Fruit fly (Drosophila melanogaster) whole organism, embryonic: ENCODE data around the gene Ubc6.
A peak's percentile ranks its signal among the peaks of the same experiment; 100 is the strongest.

ENCODE experiments used
- Awh ChIP-seq: fragments of 200-800 bp; sonication (Bioruptor generic); IDR thresholded peaks from 2 replicates; pipeline ENCODE4, ENCODE4 v1.3.6; 2022; ENCODE audit warnings: missing biosample characterization, missing genetic modification characterization
- CG10274 ChIP-seq: fragments of 200-800 bp; sonication (Bioruptor generic); optimal IDR thresholded peaks from 3 replicates; lab custom pipeline; 2017; ENCODE audit warnings: missing biosample characterization, mild to moderate bottlenecking, missing genetic modification characterization
- CG10366 ChIP-seq: fragments of 200-800 bp; sonication (Bioruptor generic); IDR thresholded peaks from 2 replicates; pipeline ENCODE4 v1.3.6; 2022; ENCODE audit warnings: missing biosample characterization, missing genetic modification characterization
- CG14667 ChIP-seq: fragments of 200-800 bp; sonication (Bioruptor generic); IDR thresholded peaks from 2 replicates; pipeline ENCODE4 v1.3.6; 2022; ENCODE audit warnings: missing biosample characterization, missing genetic modification characterization
- CG15073 ChIP-seq: fragments of 200-800 bp; sonication (Bioruptor generic); optimal IDR thresholded peaks from 2 replicates; lab custom pipeline; 2016; ENCODE audit warnings: missing biosample characterization, missing genetic modification characterization
- CG15269 ChIP-seq: fragments of 200-800 bp; sonication (Bioruptor generic); optimal IDR thresholded peaks from 2 replicates; lab custom pipeline; 2018; ENCODE audit warnings: missing biosample characterization, mild to moderate bottlenecking, missing genetic modification characterization, moderate library complexity
- CG17328 ChIP-seq: fragments of 200-800 bp; sonication (Bioruptor generic); IDR thresholded peaks from 2 replicates; pipeline ENCODE4 v1.3.6; 2022; ENCODE audit warnings: missing biosample characterization, missing genetic modification characterization
- CG17361 ChIP-seq: fragments of 200-800 bp; sonication (Bioruptor generic); IDR thresholded peaks from 3 replicates; pipeline ENCODE4 v1.3.6; 2022; ENCODE audit warnings: missing biosample characterization, missing genetic modification characterization
- CG2199 ChIP-seq: fragments of 200-800 bp; sonication (Bioruptor generic); IDR thresholded peaks from 3 replicates; pipeline ENCODE4 v1.3.6; 2022; ENCODE audit warnings: missing biosample characterization, missing genetic modification characterization
- CG31365 ChIP-seq: fragments of 200-800 bp; sonication (Bioruptor generic); optimal IDR thresholded peaks from 2 replicates; lab custom pipeline; 2018; ENCODE audit warnings: missing biosample characterization, mild to moderate bottlenecking, missing genetic modification characterization
- CG32772 ChIP-seq: fragments of 200-800 bp; sonication (Bioruptor generic); IDR thresholded peaks from 2 replicates; pipeline ENCODE4 v1.3.6; 2022; ENCODE audit warnings: missing biosample characterization, missing genetic modification characterization
- CG33213 ChIP-seq: fragments of 200-800 bp; sonication (Bioruptor generic); optimal IDR thresholded peaks from 3 replicates; lab custom pipeline; 2016; ENCODE audit warnings: missing biosample characterization, missing genetic modification characterization
- CG3995 ChIP-seq: fragments of 200-800 bp; sonication (Bioruptor generic); optimal IDR thresholded peaks from 3 replicates; lab custom pipeline; 2016; ENCODE audit warnings: missing biosample characterization, missing genetic modification characterization
- CG4282 ChIP-seq: fragments of 200-800 bp; sonication (Bioruptor generic); optimal IDR thresholded peaks from 2 replicates; lab custom pipeline; 2016; ENCODE audit warnings: missing biosample characterization, missing genetic modification characterization
- CG8944 ChIP-seq: fragments of 200-800 bp; sonication (Bioruptor generic); optimal IDR thresholded peaks from 3 replicates; lab custom pipeline; 2016; ENCODE audit warnings: missing biosample characterization, missing genetic modification characterization
- Dref ChIP-seq: fragments of 200-800 bp; sonication (Bioruptor generic); IDR thresholded peaks from 2 replicates; pipeline ENCODE4 v1.3.6; 2022; ENCODE audit warnings: missing biosample characterization, missing genetic modification characterization
- Eip74EF ChIP-seq, 2 experiments: fragments of 200-800 bp in 1 of 2; fragments of >200 bp in 1 of 2; sonication (Bioruptor generic) in 1 of 2; optimal IDR thresholded peaks; 2 replicates each; lab custom pipeline; 2017 to 2019; ENCODE audit warnings: missing biosample characterization in 2 of 2, missing genetic modification characterization in 2 of 2, mild to moderate bottlenecking in 1 of 2, moderate library complexity in 1 of 2
- Hsf ChIP-seq: fragments of 200-800 bp; sonication (Bioruptor generic); optimal IDR thresholded peaks from 3 replicates; lab custom pipeline; 2016; ENCODE audit warnings: missing biosample characterization, missing genetic modification characterization
- Med ChIP-seq: fragments of 200-800 bp; sonication (Bioruptor generic); peaks from one replicate; lab custom pipeline; 2016; ENCODE audit warnings: missing biosample characterization, missing genetic modification characterization, mild to moderate bottlenecking, inconsistent platforms, moderate library complexity
- Mrtf ChIP-seq: fragments of 200-800 bp; sonication (Bioruptor generic); IDR thresholded peaks from 3 replicates; pipeline ENCODE4 v1.3.6; 2022; ENCODE audit warnings: missing biosample characterization, missing genetic modification characterization
- PHDP ChIP-seq: fragments of 200-800 bp; sonication (Bioruptor generic); optimal IDR thresholded peaks from 3 replicates; lab custom pipeline; 2018; ENCODE audit warnings: missing biosample characterization, mild to moderate bottlenecking, missing genetic modification characterization, moderate library complexity
- Usf ChIP-seq: fragments of 200-800 bp; sonication (Bioruptor generic); optimal IDR thresholded peaks from 2 replicates; lab custom pipeline; 2017; ENCODE audit warnings: missing genotype, missing biosample characterization, missing genetic modification characterization
- abd-A ChIP-seq: fragments of 200-800 bp; sonication (Bioruptor generic); optimal IDR thresholded peaks from 3 replicates; lab custom pipeline; 2019; ENCODE audit warnings: missing biosample characterization, mild to moderate bottlenecking, missing genetic modification characterization, moderate library complexity
- aop ChIP-seq: fragments of 200-800 bp; sonication (Bioruptor generic); IDR thresholded peaks from 2 replicates; pipeline ENCODE4 v1.3.6; 2022; ENCODE audit warnings: missing biosample characterization, missing genetic modification characterization
- chinmo ChIP-seq: fragments of 200-800 bp; sonication (Bioruptor generic); IDR thresholded peaks from 4 replicates; pipeline ENCODE4 v1.3.6; 2022; ENCODE audit warnings: missing biosample characterization, missing genetic modification characterization; ENCODE audit not compliant: partially characterized antibody
- crol ChIP-seq: fragments of 200-800 bp; sonication (Bioruptor generic); IDR thresholded peaks from 2 replicates; pipeline ENCODE4 v1.3.6; 2022; ENCODE audit warnings: missing biosample characterization, missing genetic modification characterization
- dan ChIP-seq: fragments of 200-800 bp; sonication (Bioruptor generic); IDR thresholded peaks from 2 replicates; pipeline ENCODE4 v1.3.6; 2022; ENCODE audit warnings: missing biosample characterization, missing genetic modification characterization
- disco-r ChIP-seq: fragments of 200-800 bp; sonication (Bioruptor generic); optimal IDR thresholded peaks from 2 replicates; lab custom pipeline; 2016; ENCODE audit warnings: missing biosample characterization, missing genetic modification characterization
- ftz-f1 ChIP-seq: fragments of 200-800 bp; sonication (Bioruptor generic); optimal IDR thresholded peaks from 2 replicates; lab custom pipeline; 2016; ENCODE audit warnings: missing biosample characterization, missing genetic modification characterization
- grn ChIP-seq: fragments of 200-800 bp; sonication (Bioruptor generic); optimal IDR thresholded peaks from 3 replicates; lab custom pipeline; 2017; ENCODE audit warnings: missing biosample characterization, missing genetic modification characterization
- gsb-n ChIP-seq: fragments of 200-800 bp; sonication (Bioruptor generic); optimal IDR thresholded peaks from 3 replicates; lab custom pipeline; 2018; ENCODE audit warnings: missing biosample characterization, mild to moderate bottlenecking, missing genetic modification characterization
- hkb ChIP-seq, 2 experiments: fragments of 200-800 bp in 1 of 2; fragments of >200 bp in 1 of 2; sonication (Bioruptor generic) in 1 of 2; IDR thresholded peaks in 1 of 2; optimal IDR thresholded peaks in 1 of 2; 2 replicates each; pipeline versions ENCODE4 v1.3.6 to Lab custom; 2017 to 2022; ENCODE audit warnings: missing biosample characterization in 1 of 2, missing genetic modification characterization in 1 of 2
- oc ChIP-seq: fragments of 200-800 bp; sonication (Bioruptor generic); optimal IDR thresholded peaks from 2 replicates; lab custom pipeline; 2018; ENCODE audit warnings: missing biosample characterization, mild to moderate bottlenecking, missing genetic modification characterization, moderate library complexity
- pb ChIP-seq: fragments of 200-800 bp; sonication (Bioruptor generic); optimal IDR thresholded peaks from 3 replicates; lab custom pipeline; 2016; ENCODE audit warnings: missing biosample characterization, missing genetic modification characterization
- pho ChIP-seq: fragments of 200-800 bp; sonication (Bioruptor generic); optimal IDR thresholded peaks from 2 replicates; lab custom pipeline; 2016; ENCODE audit warnings: missing biosample characterization, missing genetic modification characterization
- sd ChIP-seq: fragments of 200-800 bp; sonication (Bioruptor generic); optimal IDR thresholded peaks from 3 replicates; lab custom pipeline; 2018; ENCODE audit warnings: missing biosample characterization, mild to moderate bottlenecking, missing genetic modification characterization, moderate library complexity
- slbo ChIP-seq: fragments of 200-800 bp; sonication (Bioruptor generic); IDR thresholded peaks from 2 replicates; pipeline ENCODE4 v1.3.6; 2022; ENCODE audit warnings: missing biosample characterization, missing genetic modification characterization
- stc ChIP-seq: fragments of 200-800 bp; sonication (Bioruptor generic); IDR thresholded peaks from 2 replicates; pipeline ENCODE4 v1.3.6; 2022; ENCODE audit warnings: missing biosample characterization, missing genetic modification characterization
- tgo ChIP-seq: fragments of 200-800 bp; sonication (Bioruptor generic); IDR thresholded peaks from 3 replicates; pipeline ENCODE4 v1.3.6; 2022; ENCODE audit warnings: missing biosample characterization, missing genetic modification characterization
- vvl ChIP-seq: fragments of 200-800 bp; sonication (Bioruptor generic); IDR thresholded peaks from 2 replicates; pipeline ENCODE4 v1.3.6; 2022; ENCODE audit warnings: missing biosample characterization, missing genetic modification characterization
- z ChIP-seq: fragments of 200-800 bp; sonication (Bioruptor generic); IDR thresholded peaks from 3 replicates; pipeline ENCODE4 v1.3.6; 2022; ENCODE audit warnings: missing biosample characterization, missing genetic modification characterization

Gene Ubc6

dm6 chr3R:4967281-4967680, 14.8 kb upstream of the Ubc6 start (continued):
- TF ChIP-seq hkb (optimal IDR thresholded peaks at IDR 0.05; lab: Kevin White, UChicago) (no peak), hkb (GFP tag; IDR thresholded peaks at IDR 0.05; lab: Robert Waterston, UW) (0 out of 2 replicates have a peak, but pooled peaks have one; percentile 18), pb (GFP tag; lab: Kevin White, UChicago) (no peak), CG17361 (GFP tag; lab: Robert Waterston, UW) (no peak), Med (GFP tag; lab: Kevin White, UChicago) (peak; percentile 35), disco-r (GFP tag; lab: Kevin White, UChicago) (no peak), Hsf (GFP tag; lab: Kevin White, UChicago) (no peak)

dm6 chr3R:4966246-4966937, 13.9 kb upstream of the Ubc6 start:
- TF ChIP-seq grn (GFP tag; lab: Kevin White, UChicago) (peak; percentile 60), CG17328 (no peak), CG32772 (GFP tag; lab: Robert Waterston, UW) (no peak), Mrtf (GFP tag; lab: Robert Waterston, UW) (no peak), CG15269 (tag; lab: Kevin White, UChicago) (peak; percentile 67), Eip74EF (GFP tag; optimal IDR thresholded peaks at IDR 0.05; lab: Kevin White, UChicago) (peak in 1 of 2 experiments; percentile 90), ftz-f1 (peak; percentile 44), CG33213 (GFP tag; lab: Kevin White, UChicago) (no peak), Awh (GFP tag; lab: Robert Waterston, UW) (peak; percentile 33; the same call in 1 of the 2 replicates), slbo (no peak), z (GFP tag; lab: Robert Waterston, UW) (peak; percentile 69; the same call in 1 of the 3 replicates), CG31365 (no peak), sd (tag; lab: Kevin White, UChicago) (peak; percentile 11), Usf (GFP tag; lab: Kevin White, UChicago) (no peak), CG10274 (GFP tag; lab: Kevin White, UChicago) (no peak), dan (no peak), stc (0 out of 2 replicates have a peak, but pooled peaks have one; percentile 12), CG4282 (GFP tag; lab: Kevin White, UChicago) (no peak), CG2199 (0 out of 3 replicates have a peak, but pooled peaks have one; percentile 14), oc (tag; lab: Kevin White, UChicago) (peak; percentile 41), CG15073 (GFP tag; lab: Kevin White, UChicago) (no peak), CG14667 (no peak), Dref (no peak), aop (no peak), pho (GFP tag; lab: Kevin White, UChicago) (no peak), abd-A (peak; percentile 43), CG10366 (GFP tag; lab: Robert Waterston, UW) (no peak), chinmo (GFP tag; lab: Robert Waterston, UW) (peak; percentile 87; the same call in 3 of the 4 replicates), vvl (GFP tag; lab: Robert Waterston, UW) (peak; percentile 61; the same call in 1 of the 2 replicates), crol (GFP tag; lab: Robert Waterston, UW) (peak; percentile 26; the same call in 1 of the 2 replicates), gsb-n (tag; lab: Kevin White, UChicago) (no peak), CG3995 (GFP tag; lab: Kevin White, UChicago) (no peak), PHDP (tag; lab: Kevin White, UChicago) (no peak), CG8944 (no peak), tgo (GFP tag; lab: Robert Waterston, UW) (no peak)
